Worm (Caenorhabditis elegans) whole organism, L1 larva: ENCODE data around the gene T07H8.11.

ENCODE experiments used
- C04F5.9 ChIP-seq: sonication (generic microtip); optimal IDR thresholded peaks from 2 replicates; lab custom pipeline; 2016; ENCODE audit warnings: missing genetic modification characterization, missing compliant biosample characterization
- C16A3.4 ChIP-seq: fragments of 150-350 bp; optimal IDR thresholded peaks from 2 replicates; lab custom pipeline; 2014; ENCODE audit warnings: missing biosample characterization, missing genetic modification characterization
- C34B4.2 ChIP-seq: sonication (generic microtip); optimal IDR thresholded peaks from 2 replicates; lab custom pipeline; 2017; ENCODE audit warnings: mild to moderate bottlenecking, missing genetic modification characterization, missing compliant biosample characterization
- F16B12.6 ChIP-seq: fragments of 150-350 bp; optimal IDR thresholded peaks from 2 replicates; lab custom pipeline; 2014; ENCODE audit warnings: missing biosample characterization, missing genetic modification characterization
- aly-2 ChIP-seq: fragments of 150-350 bp; optimal IDR thresholded peaks from 2 replicates; lab custom pipeline; 2014; ENCODE audit warnings: missing biosample characterization, missing genetic modification characterization
- ama-1 ChIP-seq: fragments of 150-350 bp; optimal IDR thresholded peaks from 2 replicates; lab custom pipeline; 2014
- ceh-82 ChIP-seq, 3 experiments: fragments of 150-350 bp in 1 of 3; sonication (generic microtip) in 2 of 3; optimal IDR thresholded peaks; 2 replicates each; lab custom pipeline; 2014 to 2017; ENCODE audit warnings: missing biosample characterization in 3 of 3, missing genetic modification characterization in 3 of 3
- dpl-1 ChIP-seq, 3 experiments: fragments of 150-350 bp in 2 of 3; sonication (generic microtip) in 1 of 3; optimal IDR thresholded peaks; 2 replicates each; lab custom pipeline; 2014 to 2017; ENCODE audit warnings: missing biosample characterization in 3 of 3, missing genetic modification characterization in 3 of 3, missing genetic modification reagents in 3 of 3
- egl-27 ChIP-seq, 2 experiments: fragments of 150-350 bp in 1 of 2; sonication (generic microtip); optimal IDR thresholded peaks; 3 replicates each; lab custom pipeline; 2017 to 2018; ENCODE audit warnings: missing biosample characterization in 2 of 2, missing genetic modification characterization in 2 of 2, missing genetic modification reagents in 2 of 2
- elt-3 ChIP-seq, 6 experiments: fragments of 150-350 bp in 1 of 6; sonication (generic microtip); optimal IDR thresholded peaks; 2 replicates each; lab custom pipeline; 2017 to 2018; ENCODE audit warnings: missing biosample characterization in 6 of 6, missing genetic modification characterization in 6 of 6, inconsistent platforms in 1 of 6
- fkh-10 ChIP-seq: sonication (generic microtip); optimal IDR thresholded peaks from 2 replicates; lab custom pipeline; 2017; ENCODE audit warnings: missing biosample characterization, missing genetic modification reagents, missing genetic modification characterization
- fkh-8 ChIP-seq: sonication (generic microtip); optimal IDR thresholded peaks from 2 replicates; lab custom pipeline; 2016; ENCODE audit warnings: mild to moderate bottlenecking, missing genetic modification characterization, missing compliant biosample characterization
- hlh-17 ChIP-seq: fragments of 200-800 bp; sonication (Bioruptor generic); optimal IDR thresholded peaks from 2 replicates; lab custom pipeline; 2018; ENCODE audit warnings: missing genetic modification characterization, mild to moderate bottlenecking, missing compliant biosample characterization, moderate library complexity, borderline replicate concordance
- hpl-2 ChIP-seq: fragments of 150-350 bp; optimal IDR thresholded peaks from 2 replicates; lab custom pipeline; 2014; ENCODE audit warnings: missing biosample characterization, missing genetic modification reagents, missing genetic modification characterization
- isw-1 ChIP-seq: fragments of 200-800 bp; sonication (Bioruptor generic); IDR thresholded peaks from 2 replicates; pipeline ENCODE4 v1.3.6; 2022; ENCODE audit warnings: missing genetic modification characterization, missing compliant biosample characterization
- lin-35 ChIP-seq, 2 experiments: fragments of 150-350 bp; optimal IDR thresholded peaks; 2 replicates each; lab custom pipeline; 2014; ENCODE audit warnings: missing biosample characterization in 2 of 2, missing genetic modification characterization in 2 of 2, missing genetic modification reagents in 2 of 2
- nhr-11 ChIP-seq: fragments of 150-350 bp; optimal IDR thresholded peaks from 2 replicates; lab custom pipeline; 2014; ENCODE audit warnings: missing biosample characterization, missing genetic modification characterization
- nhr-12 ChIP-seq: sonication (generic microtip); optimal IDR thresholded peaks from 2 replicates; lab custom pipeline; 2017; ENCODE audit warnings: missing biosample characterization, missing genetic modification characterization
- nhr-20 ChIP-seq: sonication (generic microtip); optimal IDR thresholded peaks from 2 replicates; lab custom pipeline; 2016; ENCODE audit warnings: mild to moderate bottlenecking, missing genetic modification characterization, missing compliant biosample characterization
- nhr-237 ChIP-seq: fragments of 150-350 bp; optimal IDR thresholded peaks from 2 replicates; lab custom pipeline; 2014; ENCODE audit warnings: missing biosample characterization, missing genetic modification characterization
- nhr-28 ChIP-seq: fragments of 150-350 bp; optimal IDR thresholded peaks from 2 replicates; lab custom pipeline; 2014; ENCODE audit warnings: missing biosample characterization, missing genetic modification characterization
- nhr-84 ChIP-seq: sonication (generic microtip); optimal IDR thresholded peaks from 2 replicates; lab custom pipeline; 2017; ENCODE audit warnings: missing biosample characterization, missing genetic modification characterization
- pax-3 ChIP-seq: fragments of 200-800 bp; sonication (Bioruptor generic); optimal IDR thresholded peaks from 2 replicates; lab custom pipeline; 2018; ENCODE audit warnings: mild to moderate bottlenecking, missing genetic modification characterization, moderate library complexity, missing compliant biosample characterization
- rnt-1 ChIP-seq: sonication (generic microtip); optimal IDR thresholded peaks from 2 replicates; lab custom pipeline; 2016; ENCODE audit warnings: mild to moderate bottlenecking, missing genetic modification characterization, moderate library complexity, missing compliant biosample characterization
- skn-1 ChIP-seq: fragments of 150-350 bp; optimal IDR thresholded peaks from 2 replicates; lab custom pipeline; 2014; ENCODE audit warnings: missing biosample characterization, missing genetic modification characterization
- sptf-1 ChIP-seq: fragments of 150-350 bp; optimal IDR thresholded peaks from 2 replicates; lab custom pipeline; 2014; ENCODE audit warnings: missing biosample characterization, missing genetic modification characterization
- swsn-7 ChIP-seq: sonication (generic microtip); optimal IDR thresholded peaks from 2 replicates; lab custom pipeline; 2016; ENCODE audit warnings: missing genetic modification characterization, missing compliant biosample characterization
- tbx-2 ChIP-seq: sonication (generic microtip); optimal IDR thresholded peaks from 2 replicates; lab custom pipeline; 2016; ENCODE audit warnings: missing genetic modification characterization, missing compliant biosample characterization
- unc-30 ChIP-seq: sonication (generic microtip); optimal IDR thresholded peaks from 2 replicates; lab custom pipeline; 2017; ENCODE audit warnings: missing biosample characterization, missing genetic modification characterization
- unc-86 ChIP-seq: sonication (generic microtip); optimal IDR thresholded peaks from 2 replicates; lab custom pipeline; 2016; ENCODE audit warnings: missing genetic modification characterization, missing compliant biosample characterization
- zip-4 ChIP-seq: fragments of 200-800 bp; sonication (Bioruptor generic); optimal IDR thresholded peaks from 2 replicates; lab custom pipeline; 2018; ENCODE audit warnings: mild to moderate bottlenecking, missing genetic modification characterization, moderate library complexity, missing compliant biosample characterization
- ztf-4 ChIP-seq: fragments of 150-350 bp; optimal IDR thresholded peaks from 2 replicates; lab custom pipeline; 2014; ENCODE audit warnings: missing biosample characterization, missing genetic modification characterization

The T07H8.11 gene

DNA sequence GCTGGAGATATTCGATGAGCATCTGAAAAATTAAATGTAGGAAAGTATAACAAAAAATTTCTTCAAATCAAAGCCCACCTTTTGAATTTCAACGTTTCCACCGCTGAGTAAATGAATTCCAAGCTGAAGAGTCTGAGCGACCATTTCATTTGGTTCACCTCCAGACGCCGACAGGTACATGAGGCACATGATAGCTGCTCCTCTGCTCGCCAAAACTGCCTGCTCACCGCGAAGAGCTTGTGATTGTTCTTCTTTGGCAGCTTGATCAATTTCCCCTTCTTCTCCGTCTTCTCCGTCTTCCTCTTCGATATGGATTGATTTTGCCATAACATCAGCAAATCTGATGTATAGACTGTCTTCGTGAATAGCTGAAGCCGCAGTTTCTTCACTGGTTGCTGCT lies 44.8 kb downstream of the T07H8.11 start:
- TF ChIP-seq fkh-8 (tag; lab: Kevin White, UChicago) (no peak), nhr-11 (tag; lab: Kevin White, UChicago) (no peak), ama-1 (lab: Kevin White, UChicago) (no peak), hlh-17 (GFP tag; lab: Kevin White, UChicago) (no peak), swsn-7 (tag; lab: Kevin White, UChicago) (no peak), C16A3.4 (tag; lab: Kevin White, UChicago) (no peak), nhr-12 (tag; lab: Kevin White, UChicago) (no peak), nhr-84 (tag; lab: Kevin White, UChicago) (no peak), zip-4 (GFP tag; lab: Kevin White, UChicago) (no peak), ceh-82 (tag; optimal IDR thresholded peaks at IDR 0.05; lab: Kevin White, UChicago) (no peak), hpl-2 (GFP tag; lab: Kevin White, UChicago) (no peak), C04F5.9 (tag; lab: Kevin White, UChicago) (no peak), nhr-28 (no peak), C34B4.2 (tag; lab: Kevin White, UChicago) (no peak)
- TF ChIP-seq, all 84 proteins: peak for 0

DNA sequence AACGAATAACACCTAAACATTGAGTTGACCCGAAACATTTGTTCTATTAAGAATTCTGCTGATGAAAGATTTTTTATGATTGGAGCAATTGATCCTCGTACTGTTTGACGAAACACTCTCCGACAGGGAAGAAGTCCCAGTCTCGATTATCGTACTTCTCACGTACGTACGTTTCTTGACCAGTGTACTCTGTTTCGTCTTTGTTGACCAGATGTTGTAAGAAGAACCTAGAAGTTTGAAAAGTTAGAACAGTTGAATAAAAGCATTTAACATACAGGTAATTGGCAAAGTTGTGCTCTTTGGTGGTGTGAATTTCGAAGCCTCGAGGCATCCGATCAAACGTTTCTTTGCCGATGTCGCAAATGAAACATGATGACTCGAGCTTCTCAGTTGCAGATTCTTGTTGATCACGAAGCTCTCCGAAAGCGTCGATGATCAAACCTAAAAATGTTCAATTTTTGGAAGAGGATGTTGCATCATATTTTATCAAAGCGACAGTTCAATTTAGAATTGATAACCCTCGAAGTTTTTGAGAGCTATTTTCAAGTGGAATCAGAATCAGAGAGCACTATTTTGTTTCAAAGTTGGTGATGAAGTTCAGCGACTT lies 49.2 kb downstream of the T07H8.11 start:
- TF ChIP-seq fkh-10 (GFP tag; lab: Kevin White, UChicago) (no peak), F16B12.6 (tag; lab: Kevin White, UChicago) (no peak), egl-27 (tag; optimal IDR thresholded peaks at IDR 0.05; lab: Kevin White, UChicago) (no peak), nhr-237 (tag; lab: Kevin White, UChicago) (no peak), skn-1 (tag; lab: Kevin White, UChicago) (no peak)

DNA sequence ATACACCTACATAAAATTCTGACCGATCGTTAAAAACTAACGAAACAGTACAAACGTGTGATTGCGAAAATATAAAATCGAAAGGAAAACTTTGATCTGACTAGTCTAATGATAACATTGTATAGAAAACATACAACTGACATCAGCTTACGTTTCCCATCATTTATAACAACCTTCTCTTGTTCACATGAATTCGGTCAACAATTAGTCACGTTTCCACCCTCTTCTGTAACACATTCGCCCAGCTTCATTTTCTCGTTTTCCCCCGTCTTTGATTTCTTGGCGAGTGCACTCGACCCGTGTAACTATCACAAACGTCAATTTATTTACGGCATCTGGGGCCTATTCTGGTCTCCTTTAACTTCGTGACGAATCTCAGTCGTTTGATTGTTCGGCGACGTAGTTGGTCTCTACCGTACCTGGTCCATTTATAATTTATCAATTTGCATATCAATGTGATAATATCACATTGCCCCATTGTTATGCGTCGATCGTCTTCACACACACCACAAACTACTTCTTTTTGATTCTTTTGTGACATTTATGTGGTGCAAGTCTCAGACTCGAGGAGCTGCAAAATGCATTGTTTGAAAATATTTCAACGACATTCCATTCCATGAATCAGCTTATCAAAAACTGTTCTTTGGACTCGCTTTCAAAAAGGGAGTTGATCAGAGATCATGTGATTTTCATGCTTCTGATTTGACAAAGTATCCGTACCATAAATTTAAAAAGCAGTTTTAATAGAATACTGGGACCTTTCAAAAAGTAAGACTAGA lies 50.2 kb downstream of the T07H8.11 start:
- TF ChIP-seq nhr-28 (no peak), rnt-1 (tag; lab: Kevin White, UChicago) (peak; percentile 16), nhr-20 (tag; lab: Kevin White, UChicago) (no peak), dpl-1 (GFP tag; optimal IDR thresholded peaks at IDR 0.05; lab: Kevin White, UChicago) (no peak), aly-2 (tag; lab: Kevin White, UChicago) (no peak), ama-1 (lab: Kevin White, UChicago) (no peak), tbx-2 (no peak), pax-3 (tag; lab: Kevin White, UChicago) (no peak), unc-30 (tag; lab: Kevin White, UChicago) (no peak), ztf-4 (tag; lab: Kevin White, UChicago) (peak; percentile 7), lin-35 (GFP tag; optimal IDR thresholded peaks at IDR 0.05; lab: Kevin White, UChicago) (no peak), sptf-1 (tag; lab: Kevin White, UChicago) (no peak), hlh-17 (GFP tag; lab: Kevin White, UChicago) (no peak), C34B4.2 (tag; lab: Kevin White, UChicago) (no peak), isw-1 (no peak), elt-3 (tag; optimal IDR thresholded peaks at IDR 0.05; lab: Kevin White, UChicago) (no peak), unc-86 (tag; lab: Kevin White, UChicago) (no peak)
